Worm (Caenorhabditis elegans) whole organism, young adult: ENCODE data around the gene C09E7.4.
A peak's percentile ranks its signal among the peaks of the same experiment; 100 is the strongest.
"Not testable (repeated sequence)": the region's sequence is repeated elsewhere in the genome, so short reads cannot be mapped to it uniquely, and the experiment has no call there.

Experiments
- B0336.3 ChIP-seq: fragments of 200-800 bp; sonication (Bioruptor generic); IDR thresholded peaks from 2 replicates; pipeline ENCODE4 v1.3.6; 2022; ENCODE audit warnings: missing genetic modification characterization, missing compliant biosample characterization
- C06A6.2 ChIP-seq: fragments of 200-800 bp; sonication (Bioruptor generic); conservative IDR thresholded peaks from 2 replicates; pipeline ENCODE4 v1.3.6; 2022; ENCODE audit warnings: missing genetic modification characterization, missing compliant biosample characterization
- C17E4.6 ChIP-seq: fragments of 200-800 bp; sonication (Bioruptor generic); IDR thresholded peaks from 2 replicates; pipeline ENCODE4 v1.3.6; 2022; ENCODE audit warnings: missing genetic modification reagents, missing genetic modification characterization, missing compliant biosample characterization
- D2030.7 ChIP-seq: fragments of 200-800 bp; sonication (Bioruptor generic); IDR thresholded peaks from 2 replicates; pipeline ENCODE4 v1.3.6; 2022; ENCODE audit warnings: missing genetic modification reagents, missing genetic modification characterization, missing compliant biosample characterization
- F33H1.4 ChIP-seq: fragments of 200-800 bp; sonication (Bioruptor generic); IDR thresholded peaks from 2 replicates; pipeline ENCODE4 v1.3.6; 2022; ENCODE audit warnings: missing genetic modification reagents, missing genetic modification characterization, missing compliant biosample characterization
- K12H6.12 ChIP-seq: fragments of 200-800 bp; sonication (Bioruptor generic); optimal IDR thresholded peaks from 2 replicates; lab custom pipeline; 2018; ENCODE audit warnings: mild to moderate bottlenecking, missing genetic modification characterization, missing compliant biosample characterization
- Y56A3A.18 ChIP-seq: fragments of 200-800 bp; sonication (Bioruptor generic); IDR thresholded peaks from 2 replicates; pipeline ENCODE4 v1.3.6; 2022; ENCODE audit warnings: missing genetic modification reagents, missing genetic modification characterization, missing compliant biosample characterization
- Y79H2A.3 ChIP-seq: fragments of 200-800 bp; sonication (Bioruptor generic); conservative IDR thresholded peaks from 2 replicates; pipeline ENCODE4 v1.3.6; 2022; ENCODE audit warnings: missing genetic modification reagents, missing genetic modification characterization, missing compliant biosample characterization
- Y95B8A.8 ChIP-seq: fragments of 200-800 bp; sonication (Bioruptor generic); IDR thresholded peaks from 2 replicates; pipeline ENCODE4 v1.3.6; 2022; ENCODE audit warnings: missing genetic modification reagents, missing genetic modification characterization, missing compliant biosample characterization
- aptf-2 ChIP-seq: fragments of 200-800 bp; sonication (Bioruptor generic); conservative IDR thresholded peaks from 2 replicates; pipeline ENCODE4 v1.3.6; 2022; ENCODE audit warnings: missing genetic modification reagents, missing genetic modification characterization, missing compliant biosample characterization
- atf-7 ChIP-seq: sonication (generic microtip); optimal IDR thresholded peaks from 2 replicates; lab custom pipeline; 2017; ENCODE audit warnings: mild to moderate bottlenecking, missing genetic modification characterization, missing compliant biosample characterization
- athp-1 ChIP-seq: sonication (generic microtip); optimal IDR thresholded peaks from 2 replicates; lab custom pipeline; 2017; ENCODE audit warnings: mild to moderate bottlenecking, missing genetic modification characterization, missing compliant biosample characterization
- attf-3 ChIP-seq: fragments of 200-800 bp; sonication (Bioruptor generic); conservative IDR thresholded peaks from 2 replicates; pipeline ENCODE4 v1.3.6; 2022; ENCODE audit warnings: missing genetic modification reagents, missing genetic modification characterization, missing compliant biosample characterization
- attf-5 ChIP-seq: fragments of 200-800 bp; sonication (Bioruptor generic); optimal IDR thresholded peaks from 2 replicates; lab custom pipeline; 2018; ENCODE audit warnings: mild to moderate bottlenecking, missing genetic modification characterization, missing compliant biosample characterization
- bed-2 ChIP-seq: fragments of 200-800 bp; sonication (Bioruptor generic); IDR thresholded peaks from 2 replicates; pipeline ENCODE4 v1.3.6; 2022; ENCODE audit warnings: missing genetic modification reagents, missing genetic modification characterization, missing compliant biosample characterization
- cebp-2 ChIP-seq: fragments of 200-800 bp; sonication (Bioruptor generic); IDR thresholded peaks from 2 replicates; pipeline ENCODE4 v1.3.6; 2022; ENCODE audit warnings: missing genetic modification characterization, missing compliant biosample characterization
- dox-1 ChIP-seq: fragments of 200-800 bp; sonication (Bioruptor generic); IDR thresholded peaks from 2 replicates; pipeline ENCODE4 v1.3.6; 2022; ENCODE audit warnings: missing genetic modification reagents, missing genetic modification characterization, missing compliant biosample characterization
- dpl-1 ChIP-seq: fragments of 150-350 bp; optimal IDR thresholded peaks from 2 replicates; lab custom pipeline; 2014; ENCODE audit warnings: missing biosample characterization, missing genetic modification reagents, missing genetic modification characterization
- efl-1 ChIP-seq: fragments of 150-350 bp; optimal IDR thresholded peaks from 2 replicates; lab custom pipeline; 2014; ENCODE audit warnings: missing biosample characterization, missing genetic modification reagents, missing genetic modification characterization
- egl-18 ChIP-seq: fragments of 200-800 bp; sonication (Bioruptor generic); IDR thresholded peaks from 2 replicates; pipeline ENCODE4 v1.3.6; 2022; ENCODE audit warnings: missing genetic modification reagents, missing genetic modification characterization, missing compliant biosample characterization
- hmg-1.2 ChIP-seq: fragments of 200-800 bp; sonication (Bioruptor generic); IDR thresholded peaks from 2 replicates; pipeline ENCODE4 v1.3.6; 2022; ENCODE audit warnings: missing genetic modification reagents, missing genetic modification characterization, missing compliant biosample characterization
- hmg-20 ChIP-seq: fragments of 200-800 bp; sonication (Bioruptor generic); IDR thresholded peaks from 2 replicates; pipeline ENCODE4 v1.3.6; 2022; ENCODE audit warnings: missing genetic modification reagents, missing genetic modification characterization, missing compliant biosample characterization
- hrde-1 ChIP-seq: sonication (generic microtip); optimal IDR thresholded peaks from 2 replicates; lab custom pipeline; 2016; ENCODE audit warnings: missing genetic modification characterization, mild to moderate bottlenecking, missing compliant biosample characterization, moderate library complexity, missing genotype, missing genetic modification reagents, borderline replicate concordance
- hsf-1 ChIP-seq: fragments of 200-800 bp; sonication (Bioruptor generic); IDR thresholded peaks from 2 replicates; pipeline ENCODE4 v1.3.6; 2022; ENCODE audit warnings: missing genetic modification reagents, missing genetic modification characterization, missing compliant biosample characterization
- let-526 ChIP-seq: fragments of 200-800 bp; sonication (Bioruptor generic); IDR thresholded peaks from 2 replicates; pipeline ENCODE4 v1.3.6; 2022; ENCODE audit warnings: missing genetic modification reagents, missing genetic modification characterization, missing compliant biosample characterization
- lin-35 ChIP-seq, 3 experiments: fragments of 150-350 bp in 2 of 3; sonication (generic microtip) in 1 of 3; optimal IDR thresholded peaks; 2 replicates each; lab custom pipeline; 2014 to 2018; ENCODE audit warnings: missing biosample characterization in 3 of 3, missing genetic modification characterization in 3 of 3, missing genetic modification reagents in 3 of 3
- lin-54 ChIP-seq: fragments of 200-800 bp; sonication (Bioruptor generic); optimal IDR thresholded peaks from 2 replicates; lab custom pipeline; 2018; ENCODE audit warnings: mild to moderate bottlenecking, missing genetic modification characterization, missing compliant biosample characterization
- lir-1 ChIP-seq: fragments of 200-800 bp; sonication (Bioruptor generic); conservative IDR thresholded peaks from 2 replicates; pipeline ENCODE4 v1.3.6; 2022; ENCODE audit warnings: missing genetic modification reagents, missing genetic modification characterization, missing compliant biosample characterization
- lsl-1 ChIP-seq: fragments of 200-800 bp; sonication (Bioruptor generic); optimal IDR thresholded peaks from 2 replicates; lab custom pipeline; 2018; ENCODE audit warnings: mild to moderate bottlenecking, missing genetic modification characterization, moderate library complexity, missing compliant biosample characterization
- madf-10 ChIP-seq: sonication (generic microtip); optimal IDR thresholded peaks from 2 replicates; lab custom pipeline; 2016; ENCODE audit warnings: mild to moderate bottlenecking, missing genetic modification characterization, missing compliant biosample characterization
- madf-3 ChIP-seq: fragments of 200-800 bp; sonication (Bioruptor generic); IDR thresholded peaks from 2 replicates; pipeline ENCODE4 v1.3.6; 2022; ENCODE audit warnings: missing genetic modification reagents, missing genetic modification characterization, missing compliant biosample characterization
- madf-8 ChIP-seq: fragments of 200-800 bp; sonication (Bioruptor generic); conservative IDR thresholded peaks from 2 replicates; pipeline ENCODE4 v1.3.6; 2022; ENCODE audit warnings: missing genetic modification reagents, missing genetic modification characterization, missing compliant biosample characterization
- nhr-80 ChIP-seq: sonication (generic microtip); optimal IDR thresholded peaks from 2 replicates; lab custom pipeline; 2016; ENCODE audit warnings: missing genetic modification characterization, missing compliant biosample characterization
- rcor-1 ChIP-seq: fragments of 200-800 bp; sonication (Bioruptor generic); IDR thresholded peaks from 2 replicates; pipeline ENCODE4 v1.3.6; 2022; ENCODE audit warnings: missing genetic modification reagents, missing genetic modification characterization, missing compliant biosample characterization
- snpc-4 ChIP-seq, 5 experiments: fragments of 150-350 bp in 1 of 5; sonication (generic microtip) in 4 of 5; optimal IDR thresholded peaks; 2 replicates each; lab custom pipeline; 2014 to 2018; ENCODE audit warnings: missing genetic modification characterization in 5 of 5, missing biosample characterization in 3 of 5, antibody characterized with exemption in 2 of 5, mild to moderate bottlenecking in 2 of 5, missing compliant biosample characterization in 2 of 5, missing genotype in 2 of 5, moderate library complexity in 2 of 5, missing genetic modification reagents in 1 of 5
- somi-1 ChIP-seq: fragments of 200-800 bp; sonication (Bioruptor generic); optimal IDR thresholded peaks from 2 replicates; lab custom pipeline; 2018; ENCODE audit warnings: mild to moderate bottlenecking, missing genetic modification characterization, missing compliant biosample characterization
- xnd-1 ChIP-seq: sonication (generic microtip); optimal IDR thresholded peaks from 2 replicates; lab custom pipeline; 2016; ENCODE audit warnings: missing genotype, missing genetic modification reagents, missing genetic modification characterization, missing compliant biosample characterization
- ztf-25 ChIP-seq: fragments of 200-800 bp; sonication (Bioruptor generic); IDR thresholded peaks from 2 replicates; pipeline ENCODE4 v1.3.6; 2022; ENCODE audit warnings: missing genetic modification reagents, missing genetic modification characterization, missing compliant biosample characterization
- ztf-6 ChIP-seq: fragments of 200-800 bp; sonication (Bioruptor generic); IDR thresholded peaks from 2 replicates; pipeline ENCODE4 v1.3.6; 2022; ENCODE audit warnings: missing genetic modification reagents, missing genetic modification characterization, missing compliant biosample characterization

C09E7.4 gene

DNA sequence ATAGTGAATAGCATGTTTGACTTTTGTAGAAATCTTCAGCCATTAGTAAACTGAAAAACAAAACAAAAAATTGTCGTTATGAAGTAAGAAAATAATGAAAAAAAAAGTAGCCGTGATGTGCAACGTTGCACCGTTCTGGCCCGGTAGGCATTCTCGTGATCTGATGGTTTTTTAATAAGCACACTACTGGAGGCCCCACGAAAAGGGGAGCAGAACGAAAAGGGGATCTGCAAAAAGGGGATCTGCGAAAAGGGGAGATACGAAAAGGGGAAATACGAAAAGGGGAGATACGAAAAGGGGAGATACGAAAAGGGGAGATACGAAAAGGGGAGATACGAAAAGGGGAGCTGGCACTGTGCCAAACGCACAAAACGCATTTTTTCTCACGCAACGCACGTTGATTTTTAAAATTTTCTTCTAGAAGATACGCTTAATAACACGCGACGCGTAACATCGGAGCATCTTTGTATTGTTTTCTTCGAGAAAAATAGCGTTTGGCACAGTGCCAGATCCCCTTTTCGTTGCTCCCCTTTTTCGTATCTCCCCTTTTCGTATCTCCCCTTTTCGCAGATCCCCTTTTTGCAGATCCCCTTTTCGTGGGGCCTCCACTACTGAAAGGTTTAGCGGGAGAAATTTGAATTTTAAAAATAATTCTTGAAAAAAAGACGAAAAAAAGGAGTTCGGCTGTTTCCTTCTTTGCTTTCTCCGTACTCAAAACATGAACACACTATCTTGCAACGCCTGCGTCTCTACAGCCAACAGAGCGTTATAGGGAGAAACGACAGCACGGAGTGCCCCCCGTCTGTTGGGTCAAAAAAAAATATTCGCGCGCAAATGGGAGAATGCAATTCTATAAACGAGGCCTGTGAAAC is 14.6 kb upstream of the C09E7.4 start, which contains the start of gene C09E7.7 (continued):
- TF ChIP-seq C06A6.2 (GFP tag; lab: Robert Waterston, UW) = 0 out of 2 replicates have a peak, but pooled peaks have one; percentile 46
- TF ChIP-seq lin-35 (GFP tag; optimal IDR thresholded peaks at IDR 0.05; lab: Kevin White, UChicago) = peak in 1 of 3 experiments; percentile 64
- peak; percentile 63 for TF ChIP-seq F33H1.4 (GFP tag; lab: Robert Waterston, UW)
- TF ChIP-seq attf-3 = peak; percentile 42; the same call in 1 of the 2 replicates
- TF ChIP-seq let-526 (GFP tag; lab: Robert Waterston, UW) = peak; percentile 45
- TF ChIP-seq atf-7 (tag; lab: Kevin White, UChicago) = peak; percentile 57
- TF ChIP-seq Y79H2A.3 = peak; percentile 51; the same call in 1 of the 2 replicates
- 0 out of 2 replicates have a peak, but pooled peaks have one; percentile 26 for TF ChIP-seq madf-3 (GFP tag; lab: Robert Waterston, UW)
- peak; percentile 86 for TF ChIP-seq bed-2 (GFP tag; lab: Robert Waterston, UW)
- TF ChIP-seq hmg-20 = peak; percentile 42; the same call in 1 of the 2 replicates
- peak; percentile 79 for TF ChIP-seq madf-8 (GFP tag; lab: Robert Waterston, UW)
- TF ChIP-seq K12H6.12 = peak; percentile 55
- peak; percentile 70 for TF ChIP-seq xnd-1 (tag; lab: Kevin White, UChicago)
- peak; percentile 58 for TF ChIP-seq lsl-1 (GFP tag; lab: Kevin White, UChicago)
- TF ChIP-seq hsf-1 (GFP tag; lab: Robert Waterston, UW) = peak; percentile 42; the same call in 1 of the 2 replicates
- TF ChIP-seq ztf-6 = peak; percentile 75; the same call in 1 of the 2 replicates
- peak; percentile 97 for TF ChIP-seq attf-5 (GFP tag; lab: Kevin White, UChicago)
- peak; percentile 45 for TF ChIP-seq madf-10 (tag; lab: Kevin White, UChicago)
- TF ChIP-seq dpl-1 (GFP tag; lab: Kevin White, UChicago) = peak; percentile 53
- 0 out of 2 replicates have a peak, but pooled peaks have one; percentile 26 for TF ChIP-seq Y56A3A.18
- peak; percentile 63 for TF ChIP-seq somi-1 (GFP tag; lab: Kevin White, UChicago)
- peak; percentile 40; the same call in 1 of the 2 replicates for TF ChIP-seq Y95B8A.8 (GFP tag; lab: Robert Waterston, UW)
- TF ChIP-seq hrde-1 = peak; percentile 25
- TF ChIP-seq ztf-25 (GFP tag; lab: Robert Waterston, UW) = peak; percentile 86; the same call in 1 of the 2 replicates
- TF ChIP-seq C17E4.6 (GFP tag; lab: Robert Waterston, UW) = peak; percentile 16; the same call in 1 of the 2 replicates
- peak; percentile 39 for TF ChIP-seq nhr-80 (tag; lab: Kevin White, UChicago)
- peak; percentile 48; the same call in 1 of the 2 replicates for TF ChIP-seq egl-18
- TF ChIP-seq aptf-2 (GFP tag; lab: Robert Waterston, UW) = peak; percentile 81
- peak; percentile 88 for TF ChIP-seq dox-1
- TF ChIP-seq lir-1 = peak; percentile 15; the same call in 1 of the 2 replicates
- peak; percentile 18 for TF ChIP-seq athp-1 (tag; lab: Kevin White, UChicago)
- TF ChIP-seq efl-1 (GFP tag; lab: Kevin White, UChicago) = peak; percentile 90
- peak; percentile 85 for TF ChIP-seq rcor-1 (GFP tag; lab: Robert Waterston, UW)
- peak; percentile 81 for TF ChIP-seq D2030.7 (GFP tag; lab: Robert Waterston, UW)
- TF ChIP-seq lin-54 (GFP tag; lab: Kevin White, UChicago) = peak; percentile 82
- peak; percentile 94 for TF ChIP-seq hmg-1.2 (GFP tag; lab: Robert Waterston, UW)
- not testable (repeated sequence) for TF ChIP-seq snpc-4 (GFP tag; optimal IDR thresholded peaks at IDR 0.05; lab: Kevin White, UChicago)
- peak in 2 of 4 experiments; percentile 9 to 28 for TF ChIP-seq snpc-4 (tag; optimal IDR thresholded peaks at IDR 0.05; lab: Kevin White, UChicago)
- TF ChIP-seq B0336.3 = peak; percentile 78
- TF ChIP-seq cebp-2 (GFP tag; lab: Robert Waterston, UW) = 0 out of 2 replicates have a peak, but pooled peaks have one; percentile 9
